Worm (Caenorhabditis elegans) whole organism, L4 larva: Measurements from ENCODE around the gene F46F2.3.

Experiments
- lsy-2 ChIP-seq, 2 experiments: fragments of 150-350 bp in 1 of 2; sonication (generic microtip) in 1 of 2; optimal IDR thresholded peaks; 2 replicates each; lab custom pipeline; 2014 to 2017; ENCODE audit warnings: missing biosample characterization in 2 of 2, missing genetic modification characterization in 2 of 2
- nhr-237 ChIP-seq: sonication (generic microtip); optimal IDR thresholded peaks from 2 replicates; lab custom pipeline; 2017; ENCODE audit warnings: missing biosample characterization, missing genetic modification characterization

- TF ChIP-seq lsy-2 (tag; optimal IDR thresholded peaks at IDR 0.05; lab: Kevin White, UChicago) (no peak), nhr-237 (tag; lab: Kevin White, UChicago) (no peak)
These were observed 10.6 kb upstream of the F46F2.3 start for ce11 chrX:15270656-15271055.
